Worm (Caenorhabditis elegans): ENCODE results near the gene egl-46.

egl-46 gene

DNA sequence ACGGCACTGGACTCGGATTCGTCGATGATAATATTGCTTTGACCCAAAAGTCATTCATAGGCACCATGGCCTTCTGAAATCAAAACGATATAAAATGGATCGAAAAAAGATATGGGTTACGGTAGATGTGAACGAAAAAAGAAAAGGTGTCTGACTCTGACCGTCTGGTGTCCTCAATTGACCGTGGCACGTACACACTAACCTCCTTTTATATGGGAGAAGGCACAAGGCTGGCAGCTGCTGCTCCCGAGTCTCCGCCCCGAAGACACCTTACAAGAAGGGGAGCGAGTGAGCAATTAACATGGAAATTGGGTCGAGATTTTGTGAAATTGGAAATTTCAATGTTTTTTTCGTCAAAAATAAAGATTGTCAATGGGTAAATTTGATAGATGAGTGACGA is at the start of gene egl-46:
Gene egl-46 (minus strand): TSS at position 73 of the 400 bp plus-strand sequence.
- no peak for TF ChIP-seq hlh-1 (tag; optimal IDR thresholded peaks at IDR 0.05)
- no peak for TF ChIP-seq ces-1 (GFP tag; optimal IDR thresholded peaks at IDR 0.05)
- TF ChIP-seq M03D4.4 (tag; optimal IDR thresholded peaks at IDR 0.05), result no peak
- TF ChIP-seq unc-39 (tag; optimal IDR thresholded peaks at IDR 0.05), result no peak
- no peak for TF ChIP-seq mls-2 (tag; optimal IDR thresholded peaks at IDR 0.05)
- TF ChIP-seq cnd-1 (tag; optimal IDR thresholded peaks at IDR 0.05), result peak; percentile 33
- peak; percentile 86 for TF ChIP-seq nhr-2 (tag; optimal IDR thresholded peaks at IDR 0.05)
- TF ChIP-seq lin-32 (GFP tag; optimal IDR thresholded peaks at IDR 0.05), result peak; percentile 54
- TF ChIP-seq drap-1 (GFP tag; optimal IDR thresholded peaks at IDR 0.05), result no peak
- no peak for TF ChIP-seq sptf-1 (tag; optimal IDR thresholded peaks at IDR 0.05)
- no peak for TF ChIP-seq ham-2 (GFP tag; optimal IDR thresholded peaks at IDR 0.05)
- TF ChIP-seq zip-8 (tag; optimal IDR thresholded peaks at IDR 0.05), result no peak
- no peak for TF ChIP-seq tbx-8 (GFP tag; optimal IDR thresholded peaks at IDR 0.05)
- TF ChIP-seq lsy-2 (tag; optimal IDR thresholded peaks at IDR 0.05), result peak; percentile 8
- no peak for TF ChIP-seq elt-3 (tag; optimal IDR thresholded peaks at IDR 0.05)
- no peak for TF ChIP-seq bed-3 (GFP tag; optimal IDR thresholded peaks at IDR 0.05)
- TF ChIP-seq elt-1 (tag; optimal IDR thresholded peaks at IDR 0.05; ENCODE audit: borderline replicate concordance, insufficient read depth), result no peak
- no peak for TF ChIP-seq pha-4 (tag; optimal IDR thresholded peaks at IDR 0.05)
- no peak for TF ChIP-seq blmp-1 (tag; optimal IDR thresholded peaks at IDR 0.05)
- TF ChIP-seq snpc-4 (tag; optimal IDR thresholded peaks at IDR 0.05), result no peak
- TF ChIP-seq mab-5 (tag; optimal IDR thresholded peaks at IDR 0.05), result no peak
- no peak for TF ChIP-seq ceh-39 (tag; optimal IDR thresholded peaks at IDR 0.05)
- TF ChIP-seq mep-1 (tag; optimal IDR thresholded peaks at IDR 0.05), result no peak

DNA sequence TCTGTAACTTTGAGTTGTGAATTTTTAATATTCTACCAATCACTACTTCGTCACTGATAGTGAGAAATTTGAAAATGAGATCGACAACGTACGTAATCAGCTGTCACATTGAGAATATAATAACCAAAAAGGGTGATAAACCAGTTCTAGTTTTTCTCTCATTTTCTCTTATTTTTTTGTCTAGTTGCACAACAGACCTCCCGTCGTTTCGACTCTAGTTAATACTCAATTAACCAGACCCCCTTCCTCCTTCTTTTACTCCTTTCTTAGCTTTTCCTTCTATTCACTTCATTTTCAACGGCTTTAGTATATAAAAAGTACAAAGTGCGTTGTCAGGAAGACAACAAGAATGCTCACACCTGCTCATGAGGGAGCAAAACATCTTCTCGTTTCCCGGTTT is 45.8 kb upstream of the egl-46 start, which contains the start of gene ZC487.1:
Gene ZC487.1 (plus strand): TSS at position 301 of the 400 bp plus-strand sequence.
- TF ChIP-seq mab-5 (tag; optimal IDR thresholded peaks at IDR 0.05) (no peak), nhr-2 (tag; optimal IDR thresholded peaks at IDR 0.05) (no peak), sem-2 (GFP tag; optimal IDR thresholded peaks at IDR 0.05) (no peak), drap-1 (GFP tag; optimal IDR thresholded peaks at IDR 0.05) (no peak), M03D4.4 (tag; optimal IDR thresholded peaks at IDR 0.05) (no peak), unc-120 (tag; optimal IDR thresholded peaks at IDR 0.05; ENCODE audit: poor library complexity, severe bottlenecking) (no peak), ceh-83 (GFP tag; optimal IDR thresholded peaks at IDR 0.05) (no peak), pha-4 (tag; optimal IDR thresholded peaks at IDR 0.05) (no peak)

DNA sequence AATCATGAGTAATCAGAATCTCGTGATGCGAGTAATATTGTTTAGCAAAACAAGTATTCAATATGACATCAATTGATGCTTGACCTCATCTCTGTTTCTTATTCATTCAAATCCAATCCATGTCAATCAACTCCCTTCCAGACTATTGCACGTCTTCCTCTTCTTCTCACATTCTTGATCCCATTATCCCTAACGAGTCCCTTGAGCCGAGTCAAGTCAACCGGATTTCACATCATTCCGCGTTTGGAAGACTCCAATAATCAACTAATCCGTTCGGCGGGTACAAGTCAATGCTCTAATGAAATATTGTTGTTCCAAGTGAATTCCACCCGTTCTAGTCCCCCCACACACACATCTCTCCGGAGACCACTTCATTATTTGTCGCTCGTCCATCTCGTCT is 44.9 kb upstream of the egl-46 start:
- TF ChIP-seq ces-1 (GFP tag; optimal IDR thresholded peaks at IDR 0.05), result peak; percentile 96
- TF ChIP-seq sem-2 (GFP tag; optimal IDR thresholded peaks at IDR 0.05), result no peak

DNA sequence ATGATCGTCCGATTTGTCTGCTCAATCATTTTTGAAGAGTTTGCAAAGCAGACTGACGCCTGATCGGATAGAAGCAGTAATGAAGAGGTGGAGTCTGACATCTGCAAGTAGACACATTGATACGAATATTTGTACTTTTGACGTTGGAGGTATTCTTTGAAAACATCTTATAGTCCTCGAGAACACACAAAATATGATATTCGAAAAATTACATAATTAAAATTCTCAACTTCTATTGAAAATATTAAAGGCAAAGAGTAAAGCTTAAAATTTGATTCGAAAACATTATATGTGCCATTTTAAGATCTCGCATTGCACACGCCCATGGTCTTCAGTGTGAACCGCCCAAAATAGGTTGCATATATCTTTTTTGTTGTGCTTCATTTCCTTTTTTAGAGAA is 41.0 kb upstream of the egl-46 start, which contains the start of gene ZC487.2:
Gene ZC487.2 (minus strand): TSS at position 101 of the 400 bp plus-strand sequence.
- TF ChIP-seq sem-2 (GFP tag; optimal IDR thresholded peaks at IDR 0.05) (no peak), M03D4.4 (tag; optimal IDR thresholded peaks at IDR 0.05) (no peak), unc-39 (tag; optimal IDR thresholded peaks at IDR 0.05) (no peak), unc-120 (tag; optimal IDR thresholded peaks at IDR 0.05; ENCODE audit: poor library complexity, severe bottlenecking) (no peak), nhr-76 (tag; optimal IDR thresholded peaks at IDR 0.05) (no peak), unc-62 (GFP tag; optimal IDR thresholded peaks at IDR 0.05) (no peak), hlh-1 (tag; optimal IDR thresholded peaks at IDR 0.05) (no peak), nhr-237 (tag; optimal IDR thresholded peaks at IDR 0.05) (no peak)

DNA sequence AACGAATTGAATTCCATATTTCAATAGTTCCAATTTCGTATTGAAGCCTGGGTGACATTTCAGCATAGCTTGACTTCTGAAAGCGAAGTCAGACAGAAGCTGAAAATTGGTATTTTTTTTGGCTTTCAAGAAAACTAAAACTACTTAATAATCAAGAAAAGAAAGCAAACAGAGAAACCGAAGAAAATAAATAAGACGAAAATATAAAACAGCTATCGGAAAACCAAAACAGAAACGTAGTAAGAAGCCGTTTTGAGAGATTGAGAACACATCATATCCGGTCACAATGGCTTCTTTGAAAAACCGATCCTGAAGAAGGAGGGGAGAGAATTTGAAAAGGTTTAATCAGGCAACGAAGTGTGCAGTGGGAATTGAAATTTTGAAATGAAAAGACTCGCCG is 36.9 kb upstream of the egl-46 start, which contains the start of gene srg-30:
Gene srg-30 (minus strand): TSS at position 101 of the 400 bp plus-strand sequence.
- TF ChIP-seq nhr-76 (tag; optimal IDR thresholded peaks at IDR 0.05) (no peak), ceh-83 (GFP tag; optimal IDR thresholded peaks at IDR 0.05) (no peak), zip-8 (tag; optimal IDR thresholded peaks at IDR 0.05) (no peak), hlh-1 (tag; optimal IDR thresholded peaks at IDR 0.05) (no peak), blmp-1 (tag; optimal IDR thresholded peaks at IDR 0.05) (no peak), flh-1 (GFP tag; optimal IDR thresholded peaks at IDR 0.05) (no peak), nhr-2 (tag; optimal IDR thresholded peaks at IDR 0.05) (no peak), ceh-43 (GFP tag; optimal IDR thresholded peaks at IDR 0.05) (no peak), ham-2 (GFP tag; optimal IDR thresholded peaks at IDR 0.05) (no peak), ceh-39 (tag; optimal IDR thresholded peaks at IDR 0.05) (no peak), ces-1 (GFP tag; optimal IDR thresholded peaks at IDR 0.05) (no peak), bed-3 (GFP tag; optimal IDR thresholded peaks at IDR 0.05) (no peak), nhr-237 (tag; optimal IDR thresholded peaks at IDR 0.05) (no peak), unc-62 (GFP tag; optimal IDR thresholded peaks at IDR 0.05) (no peak), unc-39 (tag; optimal IDR thresholded peaks at IDR 0.05) (no peak), lin-32 (GFP tag; optimal IDR thresholded peaks at IDR 0.05) (no peak), nhr-28 (tag; optimal IDR thresholded peaks at IDR 0.05) (no peak), pha-4 (tag; optimal IDR thresholded peaks at IDR 0.05) (no peak)

Data from whole organism, mixed stage, embryonic.